Fruit fly (Drosophila melanogaster) whole organism, embryonic: ENCODE data around the gene CG10005.

Experiments
- BtbVII ChIP-seq: fragments of 200-800 bp; sonication (Bioruptor generic); optimal IDR thresholded peaks from 3 replicates; lab custom pipeline; 2017; ENCODE audit warnings: missing biosample characterization, mild to moderate bottlenecking, missing genetic modification characterization
- CG10209 ChIP-seq: fragments of 200-800 bp; sonication (Bioruptor generic); optimal IDR thresholded peaks from 3 replicates; lab custom pipeline; 2017; ENCODE audit warnings: missing biosample characterization, mild to moderate bottlenecking, missing genetic modification characterization, missing genetic modification reagents
- CG11695 ChIP-seq: fragments of 200-800 bp; sonication (Bioruptor generic); IDR thresholded peaks from 3 replicates; pipeline ENCODE4 v1.3.6; 2022; ENCODE audit warnings: missing biosample characterization, missing genetic modification characterization
- CG12155 ChIP-seq: fragments of 200-800 bp; sonication (Bioruptor generic); optimal IDR thresholded peaks from 3 replicates; lab custom pipeline; 2016; ENCODE audit warnings: missing biosample characterization, missing genetic modification characterization
- CG12769 ChIP-seq: fragments of 200-800 bp; sonication (Bioruptor generic); optimal IDR thresholded peaks from 2 replicates; lab custom pipeline; 2019; ENCODE audit warnings: missing biosample characterization, mild to moderate bottlenecking, missing genetic modification characterization, moderate library complexity
- CG13296 ChIP-seq: fragments of 200-800 bp; sonication (Bioruptor generic); optimal IDR thresholded peaks from 3 replicates; lab custom pipeline; 2018; ENCODE audit warnings: missing biosample characterization, mild to moderate bottlenecking, missing genetic modification characterization
- CG1603 ChIP-seq: fragments of 200-800 bp; sonication (Bioruptor generic); optimal IDR thresholded peaks from 2 replicates; lab custom pipeline; 2019; ENCODE audit warnings: missing biosample characterization, mild to moderate bottlenecking, missing genetic modification characterization, moderate library complexity
- CG18476 ChIP-seq: fragments of 200-800 bp; sonication (Bioruptor generic); optimal IDR thresholded peaks from 2 replicates; lab custom pipeline; 2016; ENCODE audit warnings: missing biosample characterization, mild to moderate bottlenecking, missing genetic modification characterization
- CG18764 ChIP-seq: fragments of 200-800 bp; sonication (Bioruptor generic); optimal IDR thresholded peaks from 3 replicates; lab custom pipeline; 2016; ENCODE audit warnings: missing biosample characterization, missing genetic modification characterization
- CG2120 ChIP-seq: fragments of 200-800 bp; sonication (Bioruptor generic); optimal IDR thresholded peaks from 3 replicates; lab custom pipeline; 2016; ENCODE audit warnings: missing biosample characterization, missing genetic modification characterization
- CG31224 ChIP-seq: fragments of 200-800 bp; sonication (Bioruptor generic); IDR thresholded peaks from 2 replicates; pipeline ENCODE4 v1.3.6; 2022; ENCODE audit warnings: missing biosample characterization, missing genetic modification characterization
- CG31365 ChIP-seq: fragments of 200-800 bp; sonication (Bioruptor generic); optimal IDR thresholded peaks from 2 replicates; lab custom pipeline; 2018; ENCODE audit warnings: missing biosample characterization, mild to moderate bottlenecking, missing genetic modification characterization
- CG31388 ChIP-seq: fragments of 200-800 bp; sonication (Bioruptor generic); optimal IDR thresholded peaks from 2 replicates; lab custom pipeline; 2016; ENCODE audit warnings: missing biosample characterization, missing genetic modification characterization
- CG3163 ChIP-seq: fragments of 200-800 bp; sonication (Bioruptor generic); optimal IDR thresholded peaks from 3 replicates; lab custom pipeline; 2016; ENCODE audit warnings: missing biosample characterization, missing genetic modification characterization
- CG3995 ChIP-seq: fragments of 200-800 bp; sonication (Bioruptor generic); optimal IDR thresholded peaks from 3 replicates; lab custom pipeline; 2016; ENCODE audit warnings: missing biosample characterization, missing genetic modification characterization
- CG4854 ChIP-seq: fragments of 200-800 bp; sonication (Bioruptor generic); optimal IDR thresholded peaks from 2 replicates; lab custom pipeline; 2016; ENCODE audit warnings: missing biosample characterization, missing genetic modification characterization, inconsistent platforms
- CG6272 ChIP-seq: fragments of 200-800 bp; sonication (Bioruptor generic); IDR thresholded peaks from 2 replicates; pipeline ENCODE4 v1.3.6; 2022; ENCODE audit warnings: missing biosample characterization, missing genetic modification characterization
- CG7372 ChIP-seq: fragments of 200-800 bp; sonication (Bioruptor generic); IDR thresholded peaks from 2 replicates; pipeline ENCODE4 v1.3.6; 2022; ENCODE audit warnings: missing biosample characterization, missing genetic modification characterization
- CG7928 ChIP-seq: fragments of 200-800 bp; sonication (Bioruptor generic); optimal IDR thresholded peaks from 2 replicates; lab custom pipeline; 2017; ENCODE audit warnings: missing biosample characterization, mild to moderate bottlenecking, missing genetic modification characterization
- CG7963 ChIP-seq: fragments of 200-800 bp; sonication (Bioruptor generic); IDR thresholded peaks from 3 replicates; pipeline ENCODE4 v1.3.6; 2022; ENCODE audit warnings: missing biosample characterization, missing genetic modification characterization; ENCODE audit not compliant: partially characterized antibody
- CG9215 ChIP-seq: fragments of 200-800 bp; sonication (Bioruptor generic); IDR thresholded peaks from 2 replicates; pipeline ENCODE4 v1.3.6; 2022; ENCODE audit warnings: missing biosample characterization, missing genetic modification characterization
- CrebB ChIP-seq: fragments of 200-800 bp; sonication (Bioruptor generic); optimal IDR thresholded peaks from 3 replicates; lab custom pipeline; 2018; ENCODE audit warnings: missing biosample characterization, mild to moderate bottlenecking, missing genetic modification characterization
- Eip74EF ChIP-seq, 2 experiments: fragments of 200-800 bp in 1 of 2; fragments of >200 bp in 1 of 2; sonication (Bioruptor generic) in 1 of 2; optimal IDR thresholded peaks; 2 replicates each; lab custom pipeline; 2017 to 2019; ENCODE audit warnings: missing biosample characterization in 2 of 2, missing genetic modification characterization in 2 of 2, mild to moderate bottlenecking in 1 of 2, moderate library complexity in 1 of 2
- HmgD ChIP-seq: fragments of 200-800 bp; sonication (Bioruptor generic); optimal IDR thresholded peaks from 3 replicates; lab custom pipeline; 2016; ENCODE audit warnings: missing biosample characterization, missing genetic modification characterization
- Lim3 ChIP-seq: fragments of 200-800 bp; sonication (Bioruptor generic); IDR thresholded peaks from 2 replicates; pipeline ENCODE4 v1.3.6; 2022; ENCODE audit warnings: missing biosample characterization, missing genetic modification characterization
- Optix ChIP-seq: fragments of 200-800 bp; sonication (Bioruptor generic); IDR thresholded peaks from 3 replicates; pipeline ENCODE4 v1.3.6; 2022; ENCODE audit warnings: missing biosample characterization, missing genetic modification characterization
- PHDP ChIP-seq: fragments of 200-800 bp; sonication (Bioruptor generic); optimal IDR thresholded peaks from 3 replicates; lab custom pipeline; 2018; ENCODE audit warnings: missing biosample characterization, mild to moderate bottlenecking, missing genetic modification characterization, moderate library complexity
- Sry-β ChIP-seq: fragments of 200-800 bp; sonication (Bioruptor generic); optimal IDR thresholded peaks from 2 replicates; lab custom pipeline; 2018; ENCODE audit warnings: missing biosample characterization, mild to moderate bottlenecking, missing genetic modification characterization, moderate library complexity
- ac ChIP-seq: fragments of 200-800 bp; sonication (Bioruptor generic); optimal IDR thresholded peaks from 3 replicates; lab custom pipeline; 2017; ENCODE audit warnings: missing biosample characterization, mild to moderate bottlenecking, missing genetic modification characterization
- ash1 ChIP-seq: fragments of 200-800 bp; sonication (Bioruptor generic); optimal IDR thresholded peaks from 2 replicates; lab custom pipeline; 2018; ENCODE audit warnings: missing biosample characterization, mild to moderate bottlenecking, missing genetic modification characterization
- bigmax ChIP-seq: fragments of 200-800 bp; sonication (Bioruptor generic); optimal IDR thresholded peaks from 2 replicates; lab custom pipeline; 2018; ENCODE audit warnings: missing biosample characterization, mild to moderate bottlenecking, missing genetic modification characterization
- cg ChIP-seq: fragments of 200-800 bp; sonication (Bioruptor generic); optimal IDR thresholded peaks from 3 replicates; lab custom pipeline; 2019; ENCODE audit warnings: missing biosample characterization, mild to moderate bottlenecking, missing genetic modification characterization, moderate library complexity
- croc ChIP-seq: fragments of 200-800 bp; sonication (Bioruptor generic); conservative IDR thresholded peaks from 3 replicates; pipeline ENCODE4 v1.3.6; 2022; ENCODE audit warnings: missing biosample characterization, missing genetic modification characterization
- da ChIP-seq: fragments of 200-800 bp; sonication (Bioruptor generic); optimal IDR thresholded peaks from 2 replicates; lab custom pipeline; 2016; ENCODE audit warnings: missing biosample characterization, missing genetic modification characterization
- ems ChIP-seq: fragments of 200-800 bp; sonication (Bioruptor generic); optimal IDR thresholded peaks from 3 replicates; lab custom pipeline; 2016; ENCODE audit warnings: missing biosample characterization, missing genetic modification characterization
- fu2 ChIP-seq: fragments of 200-800 bp; sonication (Bioruptor generic); optimal IDR thresholded peaks from 2 replicates; lab custom pipeline; 2016; ENCODE audit warnings: missing biosample characterization, missing genetic modification characterization
- gt ChIP-seq: fragments of 200-800 bp; sonication (Bioruptor generic); IDR thresholded peaks from 2 replicates; pipeline ENCODE4 v1.3.6; 2022; ENCODE audit warnings: missing biosample characterization, missing genetic modification characterization
- knrl ChIP-seq: fragments of 200-800 bp; sonication (Bioruptor generic); IDR thresholded peaks from 3 replicates; pipeline ENCODE4 v1.3.6; 2022; ENCODE audit warnings: missing biosample characterization, missing genetic modification characterization; ENCODE audit not compliant: partially characterized antibody
- lab ChIP-seq: fragments of 200-800 bp; sonication (Bioruptor generic); optimal IDR thresholded peaks from 3 replicates; lab custom pipeline; 2017; ENCODE audit warnings: missing biosample characterization, missing genetic modification characterization, mild to moderate bottlenecking, moderate library complexity, missing genetic modification reagents
- lbe ChIP-seq: fragments of 200-800 bp; sonication (Bioruptor generic); optimal IDR thresholded peaks from 2 replicates; lab custom pipeline; 2016; ENCODE audit warnings: missing biosample characterization, mild to moderate bottlenecking, missing genetic modification characterization
- nom ChIP-seq: fragments of 200-800 bp; sonication (Bioruptor generic); optimal IDR thresholded peaks from 2 replicates; lab custom pipeline; 2017; ENCODE audit warnings: missing biosample characterization, missing genetic modification characterization, mild to moderate bottlenecking, moderate library complexity, missing genetic modification reagents
- oc ChIP-seq: fragments of 200-800 bp; sonication (Bioruptor generic); optimal IDR thresholded peaks from 2 replicates; lab custom pipeline; 2018; ENCODE audit warnings: missing biosample characterization, mild to moderate bottlenecking, missing genetic modification characterization, moderate library complexity
- onecut ChIP-seq: fragments of 200-800 bp; sonication (Bioruptor generic); IDR thresholded peaks from 2 replicates; pipeline ENCODE4 v1.3.6; 2022; ENCODE audit warnings: missing biosample characterization, missing genetic modification characterization
- pan ChIP-seq, 4 experiments: fragments of >200 bp in 3 of 4; fragments of 200-800 bp in 1 of 4; sonication (Bioruptor generic) in 1 of 4; optimal IDR thresholded peaks in 3 of 4; IDR thresholded peaks in 1 of 4; 2 replicates each; pipeline versions ENCODE4 v1.3.6 to Lab custom; 2017 to 2022; ENCODE audit warnings: missing biosample characterization in 2 of 4, missing genetic modification characterization in 2 of 4, mixed read lengths in 1 of 4
- sens-2 ChIP-seq: fragments of 200-800 bp; sonication (Bioruptor generic); IDR thresholded peaks from 2 replicates; pipeline ENCODE4 v1.3.6; 2022; ENCODE audit warnings: missing biosample characterization, missing genetic modification characterization
- sisA ChIP-seq: fragments of 200-800 bp; sonication (Bioruptor generic); IDR thresholded peaks from 2 replicates; pipeline ENCODE4 v1.3.6; 2022; ENCODE audit warnings: missing biosample characterization, missing genetic modification characterization
- sna ChIP-seq: fragments of 200-800 bp; sonication (Bioruptor generic); IDR thresholded peaks from 2 replicates; pipeline ENCODE4 v1.3.6; 2022; ENCODE audit warnings: missing biosample characterization, missing genetic modification characterization; ENCODE audit not compliant: partially characterized antibody
- ttk ChIP-seq: fragments of 200-800 bp; sonication (Bioruptor generic); IDR thresholded peaks from 2 replicates; pipeline ENCODE4 v2.1.2; 2022; ENCODE audit warnings: missing biosample characterization, missing genetic modification characterization
- wek ChIP-seq: fragments of 200-800 bp; sonication (Bioruptor generic); optimal IDR thresholded peaks from 3 replicates; lab custom pipeline; 2018; ENCODE audit warnings: missing biosample characterization, mild to moderate bottlenecking, missing genetic modification characterization, moderate library complexity

Gene CG10005

DNA sequence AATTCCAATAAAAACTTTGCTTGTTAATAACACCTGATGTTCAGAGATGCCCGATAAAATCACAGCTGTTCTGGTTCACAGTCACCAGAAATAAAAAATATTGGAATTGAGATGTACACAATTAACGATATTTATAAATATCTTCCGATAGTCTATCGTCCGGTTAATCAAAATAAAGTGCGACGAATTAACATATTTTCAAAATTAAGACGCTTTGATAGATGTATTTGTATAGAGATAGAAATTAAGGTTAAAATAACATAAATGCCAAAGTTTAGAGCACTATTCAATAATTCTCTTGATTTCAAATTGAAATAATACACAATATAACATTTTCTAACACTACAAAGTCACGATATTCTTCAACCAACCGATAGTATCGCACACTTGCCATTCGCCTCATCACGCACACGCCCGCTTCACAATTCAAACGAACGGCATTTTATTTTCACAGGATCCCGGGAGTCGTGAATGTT, 14.2 kb downstream of the CG10005 start, which contains the start of the genes CG3281 and aurA (continued):
- TF ChIP-seq CG18764 (GFP tag; lab: Kevin White, UChicago) (peak; percentile 64), CG11695 (GFP tag; lab: Robert Waterston, UW) (peak; percentile 50; the same call in 1 of the 3 replicates), CG10209 (GFP tag; lab: Kevin White, UChicago) (peak; percentile 56), sens-2 (GFP tag; lab: Robert Waterston, UW) (no peak), wek (no peak), bigmax (GFP tag; lab: Kevin White, UChicago) (no peak), ems (peak; percentile 57), nom (GFP tag; lab: Kevin White, UChicago) (peak; percentile 14), onecut (GFP tag; lab: Robert Waterston, UW) (no peak), fu2 (GFP tag; lab: Kevin White, UChicago) (peak; percentile 76), CG2120 (GFP tag; lab: Kevin White, UChicago) (peak; percentile 90), CrebB (tag; lab: Kevin White, UChicago) (peak; percentile 36), lbe (peak; percentile 62), ash1 (GFP tag; lab: Kevin White, UChicago) (no peak), ac (GFP tag; lab: Kevin White, UChicago) (no peak), CG7372 (GFP tag; lab: Robert Waterston, UW) (peak; percentile 58), sna (GFP tag; lab: Robert Waterston, UW) (peak; percentile 99), gt (GFP tag; lab: Robert Waterston, UW) (no peak), croc (GFP tag; lab: Robert Waterston, UW) (peak; percentile 35), cg (no peak), BtbVII (no peak), CG31224 (GFP tag; lab: Robert Waterston, UW) (peak; percentile 18; the same call in 1 of the 2 replicates), CG6272 (GFP tag; lab: Robert Waterston, UW) (peak; percentile 67), PHDP (tag; lab: Kevin White, UChicago) (peak; percentile 68), Sry-β (peak; percentile 88), Eip74EF (GFP tag; optimal IDR thresholded peaks at IDR 0.05; lab: Kevin White, UChicago) (no peak), oc (no peak), CG3163 (GFP tag; lab: Kevin White, UChicago) (peak; percentile 48), HmgD (GFP tag; lab: Kevin White, UChicago) (peak; percentile 64), Optix (no peak), lab (GFP tag; lab: Kevin White, UChicago) (no peak), CG3995 (GFP tag; lab: Kevin White, UChicago) (peak; percentile 99), CG13296 (GFP tag; lab: Kevin White, UChicago) (peak; percentile 51), ttk (peak; percentile 50), CG31365 (no peak), da (no peak), CG9215 (GFP tag; lab: Robert Waterston, UW) (peak; percentile 84), sisA (GFP tag; lab: Robert Waterston, UW) (peak; percentile 73), pan (optimal IDR thresholded peaks at IDR 0.05; lab: Kevin White, UChicago) (no peak), pan (GFP tag; optimal IDR thresholded peaks at IDR 0.05 in 1 of 2, IDR thresholded peaks at IDR 0.05 in 1 of 2) (peak in 1 of 2 experiments; percentile 40), Lim3 (GFP tag; lab: Robert Waterston, UW) (no peak), CG12769 (tag; lab: Kevin White, UChicago) (no peak), CG12155 (GFP tag; lab: Kevin White, UChicago) (peak; percentile 76), CG31388 (GFP tag; lab: Kevin White, UChicago) (no peak), CG18476 (GFP tag; lab: Kevin White, UChicago) (peak; percentile 53), knrl (GFP tag; lab: Robert Waterston, UW) (peak; percentile 99), CG4854 (GFP tag; lab: Kevin White, UChicago) (no peak), CG7928 (GFP tag; lab: Kevin White, UChicago) (peak; percentile 7), CG1603 (tag; lab: Kevin White, UChicago) (peak; percentile 48), CG7963 (GFP tag; lab: Robert Waterston, UW) (peak; percentile 88)
